Worm (Caenorhabditis elegans) whole organism, midembryonic: ENCODE results near the gene spe-44.

ENCODE experiments used
- flt-1 ChIP-seq: fragments of 200-800 bp; sonication (Bioruptor generic); IDR thresholded peaks from 2 replicates; pipeline ENCODE4 v1.3.6; 2022; ENCODE audit warnings: missing genetic modification characterization, missing compliant biosample characterization
- ztf-29 ChIP-seq: fragments of 200-800 bp; sonication (Bioruptor generic); IDR thresholded peaks from 2 replicates; pipeline ENCODE4 v1.3.6; 2022; ENCODE audit warnings: missing genetic modification reagents, missing genetic modification characterization, missing compliant biosample characterization

- TF ChIP-seq flt-1 (GFP tag; lab: Robert Waterston, UW) (no peak), ztf-29 (GFP tag; lab: Robert Waterston, UW) (no peak)
These were observed 10.1 kb downstream of the spe-44 start, which contains the start of gene C25G4.2 for ce11 chrIV:12443936-12444335.
